Fruit fly (Drosophila melanogaster) whole organism, pupa: ENCODE results near the gene Sik2.

Experiments used
- CG14655 ChIP-seq: fragments of 200-800 bp; sonication (Bioruptor generic); optimal IDR thresholded peaks from 3 replicates; lab custom pipeline; 2017; ENCODE audit warnings: mild to moderate bottlenecking, missing biosample characterization, missing genetic modification reagents, missing genetic modification characterization
- D1 ChIP-seq: fragments of 200-800 bp; sonication (Bioruptor generic); optimal IDR thresholded peaks from 2 replicates; lab custom pipeline; 2018; ENCODE audit warnings: missing biosample characterization, mild to moderate bottlenecking, missing genetic modification characterization, moderate library complexity
- EcR ChIP-seq: fragments of 200-800 bp; sonication (Bioruptor generic); optimal IDR thresholded peaks from 3 replicates; lab custom pipeline; 2019; ENCODE audit warnings: missing biosample characterization, missing genetic modification characterization, mild to moderate bottlenecking, moderate library complexity, missing genetic modification reagents
- Snoo ChIP-seq: fragments of 200-800 bp; sonication (Bioruptor generic); optimal IDR thresholded peaks from 3 replicates; lab custom pipeline; 2017; ENCODE audit warnings: missing biosample characterization, mild to moderate bottlenecking, missing genetic modification characterization, inconsistent platforms
- rn ChIP-seq: fragments of 200-800 bp; sonication (Bioruptor generic); IDR thresholded peaks from 2 replicates; pipeline ENCODE4 v1.3.6; 2022; ENCODE audit warnings: missing biosample characterization, missing genetic modification characterization

- TF ChIP-seq Snoo (tag; lab: Kevin White, UChicago) (no peak), D1 (tag; lab: Kevin White, UChicago) (no peak), rn (GFP tag; lab: Robert Waterston, UW) (no peak), EcR (GFP tag; lab: Kevin White, UChicago) (no peak), CG14655 (GFP tag; lab: Kevin White, UChicago) (no peak)
Measured at dm6 chrX:2037605-2038004, 24.1 kb downstream of the Sik2 start.
